Fruit fly (Drosophila melanogaster) S2 (cell line): ENCODE results near the gene Dus1.

ENCODE experiments used
- CG8478 ChIP-seq: fragments of >200 bp; optimal IDR thresholded peaks from 2 replicates; lab custom pipeline; 2018
- CTCF ChIP-seq, 2 experiments: fragments of >200 bp; optimal IDR thresholded peaks; 2 replicates each; lab custom pipeline; 2018

DNA sequence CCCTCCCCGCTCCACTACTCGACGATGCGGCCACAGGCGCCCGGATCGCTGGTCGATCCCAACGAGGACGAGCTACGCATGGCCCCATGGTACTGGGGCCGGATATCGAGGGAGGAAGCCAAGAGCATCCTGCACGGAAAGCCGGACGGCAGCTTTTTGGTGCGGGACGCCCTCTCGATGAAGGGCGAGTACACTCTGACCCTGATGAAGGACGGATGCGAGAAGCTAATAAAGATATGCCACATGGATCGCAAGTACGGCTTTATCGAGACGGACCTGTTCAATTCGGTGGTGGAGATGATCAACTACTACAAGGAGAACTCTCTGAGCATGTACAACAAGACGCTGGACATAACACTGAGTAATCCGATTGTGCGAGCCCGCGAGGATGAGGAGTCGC lies 27.5 kb upstream of the Dus1 start:
- TF ChIP-seq CTCF (optimal IDR thresholded peaks at IDR 0.05; lab: Kevin White, UChicago) (no peak), CG8478 (lab: Kevin White, UChicago) (no peak)
